Fruit fly (Drosophila melanogaster) whole organism, pupa: ENCODE results near the gene anne.

Experiments used
- CG10348 ChIP-seq: fragments of 200-800 bp; sonication (Bioruptor generic); IDR thresholded peaks from 2 replicates; pipeline ENCODE4 v1.3.6; 2022; ENCODE audit warnings: missing biosample characterization, missing genetic modification characterization
- CG12605 ChIP-seq: fragments of 200-800 bp; sonication (Bioruptor generic); IDR thresholded peaks from 2 replicates; pipeline ENCODE4 v1.3.6; 2022; ENCODE audit warnings: missing biosample characterization, missing genetic modification characterization
- CG13204 ChIP-seq: fragments of 200-800 bp; sonication (Bioruptor generic); optimal IDR thresholded peaks from 2 replicates; lab custom pipeline; 2018; ENCODE audit warnings: missing biosample characterization, mild to moderate bottlenecking, missing genetic modification characterization, moderate library complexity
- CG15710 ChIP-seq: fragments of 200-800 bp; sonication (Bioruptor generic); optimal IDR thresholded peaks from 2 replicates; lab custom pipeline; 2018; ENCODE audit warnings: missing biosample characterization, mild to moderate bottlenecking, missing genetic modification characterization, moderate library complexity
- CG17806 ChIP-seq: fragments of 200-800 bp; sonication (Bioruptor generic); optimal IDR thresholded peaks from 2 replicates; lab custom pipeline; 2018; ENCODE audit warnings: missing biosample characterization, mild to moderate bottlenecking, missing genetic modification characterization, moderate library complexity
- CG32121 ChIP-seq: fragments of 200-800 bp; sonication (Bioruptor generic); IDR thresholded peaks from 2 replicates; pipeline ENCODE4 v1.3.6; 2022; ENCODE audit warnings: missing biosample characterization, missing genetic modification characterization
- CG34367 ChIP-seq: fragments of 200-800 bp; sonication (Bioruptor generic); optimal IDR thresholded peaks from 2 replicates; lab custom pipeline; 2018; ENCODE audit warnings: missing biosample characterization, mild to moderate bottlenecking, missing genetic modification characterization
- CG4496 ChIP-seq: fragments of 200-800 bp; sonication (Bioruptor generic); IDR thresholded peaks from 3 replicates; pipeline ENCODE4 v1.3.6; 2022; ENCODE audit warnings: missing biosample characterization, missing genetic modification characterization
- CG8159 ChIP-seq: fragments of 200-800 bp; sonication (Bioruptor generic); optimal IDR thresholded peaks from 3 replicates; lab custom pipeline; 2018; ENCODE audit warnings: missing biosample characterization, mild to moderate bottlenecking, missing genetic modification characterization, moderate library complexity
- CG8301 ChIP-seq: fragments of 200-800 bp; sonication (Bioruptor generic); optimal IDR thresholded peaks from 2 replicates; lab custom pipeline; 2018; ENCODE audit warnings: missing biosample characterization, mild to moderate bottlenecking, missing genetic modification characterization
- CG9948 ChIP-seq: fragments of 200-800 bp; sonication (Bioruptor generic); optimal IDR thresholded peaks from 2 replicates; lab custom pipeline; 2018; ENCODE audit warnings: missing biosample characterization, mild to moderate bottlenecking, missing genetic modification characterization, moderate library complexity
- D1 ChIP-seq: fragments of 200-800 bp; sonication (Bioruptor generic); optimal IDR thresholded peaks from 2 replicates; lab custom pipeline; 2018; ENCODE audit warnings: missing biosample characterization, mild to moderate bottlenecking, missing genetic modification characterization, moderate library complexity
- EcR ChIP-seq: fragments of 200-800 bp; sonication (Bioruptor generic); optimal IDR thresholded peaks from 3 replicates; lab custom pipeline; 2019; ENCODE audit warnings: missing biosample characterization, missing genetic modification characterization, mild to moderate bottlenecking, moderate library complexity, missing genetic modification reagents
- Ets98B ChIP-seq: fragments of 200-800 bp; sonication (Bioruptor generic); IDR thresholded peaks from 2 replicates; pipeline ENCODE4 v1.3.6; 2022; ENCODE audit warnings: missing biosample characterization, missing genetic modification characterization
- Pif1A ChIP-seq: fragments of 200-800 bp; sonication (Bioruptor generic); optimal IDR thresholded peaks from 3 replicates; lab custom pipeline; 2016; ENCODE audit warnings: missing biosample characterization, missing genetic modification characterization
- Pif1B ChIP-seq: fragments of 200-800 bp; sonication (Bioruptor generic); optimal IDR thresholded peaks from 3 replicates; lab custom pipeline; 2016; ENCODE audit warnings: missing biosample characterization, missing genetic modification characterization
- Snoo ChIP-seq: fragments of 200-800 bp; sonication (Bioruptor generic); optimal IDR thresholded peaks from 3 replicates; lab custom pipeline; 2017; ENCODE audit warnings: missing biosample characterization, mild to moderate bottlenecking, missing genetic modification characterization, inconsistent platforms
- fd96Ca ChIP-seq: fragments of 200-800 bp; sonication (Bioruptor generic); IDR thresholded peaks from 3 replicates; pipeline ENCODE4 v1.3.6; 2022; ENCODE audit warnings: missing biosample characterization, missing genetic modification characterization
- gl ChIP-seq: fragments of 200-800 bp; sonication (Bioruptor generic); optimal IDR thresholded peaks from 2 replicates; lab custom pipeline; 2018; ENCODE audit warnings: missing biosample characterization, mild to moderate bottlenecking, missing genetic modification characterization
- rn ChIP-seq: fragments of 200-800 bp; sonication (Bioruptor generic); IDR thresholded peaks from 2 replicates; pipeline ENCODE4 v1.3.6; 2022; ENCODE audit warnings: missing biosample characterization, missing genetic modification characterization

The anne gene

dm6 chr4:155977-156376 lies 24.0 kb downstream of the anne start, which contains the start of gene CG31997:
CG31997 (minus strand) TSS chr4:156060.
- TF ChIP-seq CG13204 (GFP tag; lab: Kevin White, UChicago), result no peak
- no peak for TF ChIP-seq EcR
- no peak for TF ChIP-seq CG32121
- TF ChIP-seq Ets98B, result no peak
- TF ChIP-seq CG8159 (tag; lab: Kevin White, UChicago), result no peak
- TF ChIP-seq Pif1B, result no peak
- TF ChIP-seq CG17806 (tag; lab: Kevin White, UChicago), result no peak
- no peak for TF ChIP-seq CG15710 (tag; lab: Kevin White, UChicago)
- TF ChIP-seq CG12605 (GFP tag; lab: Robert Waterston, UW), result no peak
- TF ChIP-seq CG34367 (tag; lab: Kevin White, UChicago), result no peak

dm6 chr4:165159-165558 lies 33.1 kb downstream of the anne start:
- no peak for TF ChIP-seq gl (tag; lab: Kevin White, UChicago)
- no peak for TF ChIP-seq CG12605 (GFP tag; lab: Robert Waterston, UW)
- TF ChIP-seq CG4496 (GFP tag; lab: Robert Waterston, UW), result no peak
- no peak for TF ChIP-seq fd96Ca
- TF ChIP-seq CG34367 (tag; lab: Kevin White, UChicago), result no peak
- TF ChIP-seq Ets98B, result no peak

- TF ChIP-seq rn (GFP tag; lab: Robert Waterston, UW) (no peak), CG9948 (tag; lab: Kevin White, UChicago) (no peak)
These were observed 35.5 kb downstream of the anne start for dm6 chr4:167515-167914.

dm6 chr4:174526-174925 lies 42.5 kb downstream of the anne start:
- no peak for TF ChIP-seq D1 (tag; lab: Kevin White, UChicago)
- TF ChIP-seq EcR, result no peak
- no peak for TF ChIP-seq CG4496 (GFP tag; lab: Robert Waterston, UW)
- no peak for TF ChIP-seq Snoo (tag; lab: Kevin White, UChicago)
- no peak for TF ChIP-seq CG10348 (GFP tag; lab: Robert Waterston, UW)
- TF ChIP-seq CG15710 (tag; lab: Kevin White, UChicago), result no peak
- TF ChIP-seq CG12605 (GFP tag; lab: Robert Waterston, UW), result no peak
- TF ChIP-seq fd96Ca, result no peak
- no peak for TF ChIP-seq CG8159 (tag; lab: Kevin White, UChicago)
- TF ChIP-seq CG13204 (GFP tag; lab: Kevin White, UChicago), result no peak
- TF ChIP-seq rn (GFP tag; lab: Robert Waterston, UW), result no peak
- no peak for TF ChIP-seq CG8301
- no peak for TF ChIP-seq CG17806 (tag; lab: Kevin White, UChicago)
- no peak for TF ChIP-seq CG34367 (tag; lab: Kevin White, UChicago)

- TF ChIP-seq fd96Ca, result no peak
- no peak for TF ChIP-seq CG9948 (tag; lab: Kevin White, UChicago)
- TF ChIP-seq Ets98B, result no peak
- TF ChIP-seq D1 (tag; lab: Kevin White, UChicago), result peak; percentile 15
These were observed 43.2 kb downstream of the anne start, which contains the start of gene CG33978 for dm6 chr4:175245-175644. CG33978 (minus strand) TSS chr4:175639.

- TF ChIP-seq CG34367 (tag; lab: Kevin White, UChicago) (no peak), CG9948 (tag; lab: Kevin White, UChicago) (no peak), rn (GFP tag; lab: Robert Waterston, UW) (no peak), D1 (tag; lab: Kevin White, UChicago) (peak; percentile 37), CG17806 (tag; lab: Kevin White, UChicago) (no peak), Pif1A (no peak), CG8301 (no peak), CG15710 (tag; lab: Kevin White, UChicago) (peak; percentile 27), Snoo (tag; lab: Kevin White, UChicago) (peak; percentile 37)
These were observed 47.3 kb downstream of the anne start, which contains the start of gene Arl4 for dm6 chr4:179062-179919. Arl4 (minus strand) TSS chr4:179389.

- TF ChIP-seq gl (tag; lab: Kevin White, UChicago), result no peak
These were observed 47.9 kb downstream of the anne start for dm6 chr4:179920-180261.

- no peak for TF ChIP-seq CG15710 (tag; lab: Kevin White, UChicago)
These were observed 48.8 kb downstream of the anne start for dm6 chr4:180780-181179.
